Worm (Caenorhabditis elegans) whole organism, early embryonic: ENCODE results near the gene bpnt-1.

ENCODE experiments used
- F13C5.2 ChIP-seq: sonication (generic microtip); optimal IDR thresholded peaks from 2 replicates; lab custom pipeline; 2017; ENCODE audit warnings: mild to moderate bottlenecking, missing genetic modification characterization, inconsistent platforms, missing compliant biosample characterization
- ama-1 ChIP-seq: fragments of 150-350 bp; optimal IDR thresholded peaks from 2 replicates; lab custom pipeline; 2014
- ceh-13 ChIP-seq: fragments of 200-800 bp; sonication (Bioruptor generic); optimal IDR thresholded peaks from 2 replicates; lab custom pipeline; 2018; ENCODE audit warnings: mild to moderate bottlenecking, missing genetic modification characterization, missing compliant biosample characterization
- ceh-36 ChIP-seq: sonication (generic microtip); optimal IDR thresholded peaks from 2 replicates; lab custom pipeline; 2016; ENCODE audit warnings: missing genetic modification characterization, inconsistent platforms, missing compliant biosample characterization
- ets-7 ChIP-seq: sonication (generic microtip); optimal IDR thresholded peaks from 2 replicates; lab custom pipeline; 2016; ENCODE audit warnings: missing genotype, missing genetic modification characterization, missing compliant biosample characterization
- flt-1 ChIP-seq: fragments of 200-800 bp; sonication (Bioruptor generic); IDR thresholded peaks from 2 replicates; pipeline ENCODE4 v1.3.6; 2022; ENCODE audit warnings: missing genetic modification characterization, missing compliant biosample characterization
- hmbx-1 ChIP-seq: sonication (generic microtip); optimal IDR thresholded peaks from 2 replicates; lab custom pipeline; 2016; ENCODE audit warnings: mild to moderate bottlenecking, missing genetic modification characterization, missing compliant biosample characterization
- hnd-1 ChIP-seq: sonication (generic microtip); optimal IDR thresholded peaks from 2 replicates; lab custom pipeline; 2016; ENCODE audit warnings: missing genetic modification characterization, missing compliant biosample characterization
- pes-1 ChIP-seq: fragments of 200-800 bp; sonication (Bioruptor generic); IDR thresholded peaks from 2 replicates; pipeline ENCODE4 v1.3.6; 2022; ENCODE audit warnings: missing genetic modification reagents, missing genetic modification characterization, missing compliant biosample characterization
- tbx-37 ChIP-seq: fragments of 200-800 bp; sonication (Bioruptor generic); conservative IDR thresholded peaks from 2 replicates; pipeline ENCODE4 v1.3.6; 2022; ENCODE audit warnings: missing genetic modification reagents, missing genetic modification characterization, missing compliant biosample characterization

DNA sequence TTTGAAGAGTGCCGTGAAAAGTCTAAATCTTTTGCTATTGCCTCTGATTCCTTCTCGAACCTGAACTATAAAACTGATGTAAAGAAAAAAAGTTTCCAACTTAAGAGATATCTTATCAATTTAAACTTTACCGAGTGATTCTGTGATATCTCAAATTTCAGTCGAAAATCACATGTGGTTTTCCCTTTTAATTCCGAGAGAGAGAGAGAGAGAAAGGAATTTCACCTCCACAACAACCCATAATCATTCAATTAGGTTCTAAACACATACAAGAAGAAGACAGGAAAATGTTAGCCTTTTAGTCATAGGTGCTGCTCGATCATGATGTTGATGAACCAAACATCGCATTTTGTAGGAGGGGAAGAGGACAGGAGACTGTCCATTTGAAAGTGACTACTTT, 29.0 kb upstream of the bpnt-1 start:
- TF ChIP-seq tbx-37 (GFP tag; lab: Robert Waterston, UW), result no peak
- no peak for TF ChIP-seq ama-1 (lab: Kevin White, UChicago)
- no peak for TF ChIP-seq pes-1 (GFP tag; lab: Robert Waterston, UW)
- TF ChIP-seq F13C5.2 (tag; lab: Kevin White, UChicago), result no peak
- no peak for TF ChIP-seq hmbx-1
- TF ChIP-seq ets-7 (tag; lab: Kevin White, UChicago), result no peak
- no peak for TF ChIP-seq hnd-1 (tag; lab: Kevin White, UChicago)
- TF ChIP-seq ceh-36, result no peak
- no peak for TF ChIP-seq flt-1
- no peak for TF ChIP-seq ceh-13 (GFP tag; lab: Kevin White, UChicago)
